Worm (Caenorhabditis elegans) whole organism, young adult: ENCODE data around the gene ZK1127.12.

Experiments
- B0261.1 ChIP-seq: sonication (generic microtip); optimal IDR thresholded peaks from 2 replicates; lab custom pipeline; 2016; ENCODE audit warnings: mild to moderate bottlenecking, missing genetic modification characterization, moderate library complexity, missing compliant biosample characterization
- Y53F4B.3 ChIP-seq: fragments of 200-800 bp; sonication (Bioruptor generic); IDR thresholded peaks from 2 replicates; pipeline ENCODE4 v1.3.6; 2022; ENCODE audit warnings: missing genetic modification reagents, missing genetic modification characterization, missing compliant biosample characterization
- lir-1 ChIP-seq: fragments of 200-800 bp; sonication (Bioruptor generic); conservative IDR thresholded peaks from 2 replicates; pipeline ENCODE4 v1.3.6; 2022; ENCODE audit warnings: missing genetic modification reagents, missing genetic modification characterization, missing compliant biosample characterization
- mcd-1 ChIP-seq: fragments of 200-800 bp; sonication (Bioruptor generic); IDR thresholded peaks from 2 replicates; pipeline ENCODE4 v1.3.6; 2022; ENCODE audit warnings: missing genetic modification reagents, missing genetic modification characterization, missing compliant biosample characterization
- nhr-120 ChIP-seq: fragments of 200-800 bp; sonication (Bioruptor generic); IDR thresholded peaks from 2 replicates; pipeline ENCODE4 v1.3.6; 2022; ENCODE audit warnings: missing genetic modification characterization, missing compliant biosample characterization
- rpc-1 ChIP-seq, 2 experiments: fragments of 150-350 bp in 1 of 2; sonication (generic microtip) in 1 of 2; optimal IDR thresholded peaks; 2 replicates each; lab custom pipeline; 2014 to 2018; ENCODE audit warnings: missing biosample characterization in 1 of 2, missing genetic modification characterization in 1 of 2, missing genetic modification reagents in 1 of 2, missing genotype in 1 of 2
- snpc-1.3 ChIP-seq: sonication (generic microtip); optimal IDR thresholded peaks from 2 replicates; lab custom pipeline; 2017; ENCODE audit warnings: missing genetic modification characterization, mild to moderate bottlenecking, missing compliant biosample characterization, antibody characterized with exemption, moderate library complexity, missing genotype, missing genetic modification reagents; ENCODE audit not compliant: insufficient read depth
- tlf-1 ChIP-seq: fragments of 200-800 bp; sonication (Bioruptor generic); optimal IDR thresholded peaks from 2 replicates; lab custom pipeline; 2018; ENCODE audit warnings: mild to moderate bottlenecking, missing genetic modification characterization, missing compliant biosample characterization
- unc-62 ChIP-seq: fragments of 150-350 bp; optimal IDR thresholded peaks from 2 replicates; lab custom pipeline; 2014; ENCODE audit warnings: missing biosample characterization, missing genetic modification reagents, missing genetic modification characterization
- ztf-22 ChIP-seq: fragments of 200-800 bp; sonication (Bioruptor generic); optimal IDR thresholded peaks from 2 replicates; lab custom pipeline; 2018; ENCODE audit warnings: mild to moderate bottlenecking, missing genetic modification characterization, moderate library complexity, missing compliant biosample characterization

- TF ChIP-seq snpc-1.3 (tag; lab: Kevin White, UChicago) (no peak), lir-1 (GFP tag; lab: Robert Waterston, UW) (no peak), rpc-1 (optimal IDR thresholded peaks at IDR 0.05; lab: Kevin White, UChicago) (no peak), rpc-1 (tag; optimal IDR thresholded peaks at IDR 0.05; lab: Kevin White, UChicago) (no peak), mcd-1 (no peak), ztf-22 (no peak), B0261.1 (no peak), Y53F4B.3 (GFP tag; lab: Robert Waterston, UW) (no peak), unc-62 (GFP tag; lab: Kevin White, UChicago) (no peak), nhr-120 (GFP tag; lab: Robert Waterston, UW) (no peak), tlf-1 (no peak)
These were observed 39.0 kb downstream of the ZK1127.12 start for ce11 chrII:7090852-7091251.
